Worm (Caenorhabditis elegans) whole organism, mixed stage, embryonic: ENCODE results near the gene srz-95.

ENCODE experiments used
- elt-1 ChIP-seq: sonication (generic microtip); optimal IDR thresholded peaks from 2 replicates; lab custom pipeline; 2017; ENCODE audit warnings: missing genetic modification characterization, mild to moderate bottlenecking, missing compliant biosample characterization, antibody characterized with exemption, moderate library complexity, borderline replicate concordance; ENCODE audit not compliant: insufficient read depth
- lsy-2 ChIP-seq: fragments of 150-350 bp; optimal IDR thresholded peaks from 2 replicates; lab custom pipeline; 2014; ENCODE audit warnings: missing biosample characterization, missing genetic modification characterization

ce11 chrV:17009342-17010064 is 17.7 kb downstream of the srz-95 start, which contains the start of the genes clc-12 and clec-240:
- TF ChIP-seq lsy-2 (tag; lab: Kevin White, UChicago): no peak
- TF ChIP-seq elt-1 (tag; lab: Kevin White, UChicago): no peak
